Worm (Caenorhabditis elegans) whole organism, L4/young adult: ENCODE data around the gene K03B4.6.

Source experiments
- W03F9.2 ChIP-seq: fragments of 150-350 bp; optimal IDR thresholded peaks from 2 replicates; lab custom pipeline; 2014; ENCODE audit warnings: missing biosample characterization, missing genetic modification characterization
- dao-5 ChIP-seq: sonication (generic microtip); optimal IDR thresholded peaks from 2 replicates; lab custom pipeline; 2016; ENCODE audit warnings: missing genotype, missing genetic modification characterization, moderate library complexity, missing compliant biosample characterization
- him-1 ChIP-seq: sonication (generic microtip); optimal IDR thresholded peaks from 2 replicates; lab custom pipeline; 2016; ENCODE audit warnings: missing genotype, missing genetic modification reagents, missing genetic modification characterization, missing compliant biosample characterization

K03B4.6 gene

ce11 chrV:4687944-4688505 lies 12.0 kb upstream of the K03B4.6 start, which contains the start of gene K03B4.2:
TSS of gene K03B4.2 (plus strand) at chrV:4687994.
- no peak for TF ChIP-seq him-1 (tag; lab: Kevin White, UChicago)

ce11 chrV:4686680-4687470 lies 10.9 kb upstream of the K03B4.6 start, which contains the start of gene taf-10:
TSS of gene taf-10 (plus strand) at chrV:4687103.
- TF ChIP-seq dao-5 (tag; lab: Kevin White, UChicago) (no peak), him-1 (tag; lab: Kevin White, UChicago) (no peak), W03F9.2 (tag; lab: Kevin White, UChicago) (peak; percentile 54)

- no peak for TF ChIP-seq dao-5 (tag; lab: Kevin White, UChicago)
- no peak for TF ChIP-seq him-1 (tag; lab: Kevin White, UChicago)
- TF ChIP-seq W03F9.2 (tag; lab: Kevin White, UChicago): no peak
These were observed 8.1 kb upstream of the K03B4.6 start for ce11 chrV:4684137-4684536.

DNA sequence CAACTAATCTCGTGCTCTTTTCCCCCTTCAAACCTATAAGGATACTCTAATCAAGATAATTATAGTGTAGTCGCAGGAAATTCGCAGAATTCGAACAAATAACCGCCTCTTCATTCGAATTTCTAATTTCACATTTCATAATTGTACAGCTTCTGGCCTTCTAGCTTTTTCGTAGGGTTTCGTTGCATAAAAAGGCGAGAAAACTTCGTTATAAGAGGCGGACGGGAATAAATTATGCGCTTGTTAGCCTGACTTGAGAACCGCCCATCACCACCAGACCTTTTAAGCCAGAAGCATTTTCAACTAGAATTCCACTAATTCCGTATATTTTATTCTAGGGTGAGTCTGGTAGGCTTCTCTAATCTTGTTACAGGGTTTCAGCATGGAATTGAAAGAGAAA lies 5.7 kb upstream of the K03B4.6 start, which contains the start of gene K03B4.4:
Gene K03B4.4 (plus strand): TSS at position 301 of the 400 bp plus-strand sequence.
- TF ChIP-seq dao-5 (tag; lab: Kevin White, UChicago) (no peak), W03F9.2 (tag; lab: Kevin White, UChicago) (no peak), him-1 (tag; lab: Kevin White, UChicago) (no peak)

DNA sequence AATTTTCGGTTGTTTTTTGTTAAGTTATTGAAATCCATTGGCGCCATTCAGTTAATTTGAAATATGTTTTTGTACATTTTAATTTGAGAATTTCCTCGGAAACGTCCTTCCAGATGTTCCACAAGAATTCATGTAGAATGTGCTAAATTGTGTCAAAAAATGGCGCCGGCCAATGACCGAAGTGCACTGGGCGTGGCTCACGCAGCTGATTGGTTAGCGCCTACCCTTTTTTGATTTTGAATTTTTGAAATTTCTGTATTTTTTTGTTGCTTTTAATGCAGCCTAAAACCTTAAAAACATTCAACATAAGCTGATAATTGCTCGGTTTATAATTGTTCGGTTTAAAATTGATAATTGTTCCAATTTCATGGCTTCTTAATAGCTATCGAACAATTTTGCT lies 820 bp upstream of the K03B4.6 start:
- TF ChIP-seq W03F9.2 (tag; lab: Kevin White, UChicago) (no peak), him-1 (tag; lab: Kevin White, UChicago) (no peak)

ce11 chrV:4674506-4674905 lies 1.5 kb downstream of the K03B4.6 start, which contains the start of gene K03B4.8:
TSS of gene K03B4.8 (minus strand) at chrV:4674606.
- TF ChIP-seq him-1 (tag; lab: Kevin White, UChicago) (no peak), W03F9.2 (tag; lab: Kevin White, UChicago) (no peak), dao-5 (tag; lab: Kevin White, UChicago) (no peak)

DNA sequence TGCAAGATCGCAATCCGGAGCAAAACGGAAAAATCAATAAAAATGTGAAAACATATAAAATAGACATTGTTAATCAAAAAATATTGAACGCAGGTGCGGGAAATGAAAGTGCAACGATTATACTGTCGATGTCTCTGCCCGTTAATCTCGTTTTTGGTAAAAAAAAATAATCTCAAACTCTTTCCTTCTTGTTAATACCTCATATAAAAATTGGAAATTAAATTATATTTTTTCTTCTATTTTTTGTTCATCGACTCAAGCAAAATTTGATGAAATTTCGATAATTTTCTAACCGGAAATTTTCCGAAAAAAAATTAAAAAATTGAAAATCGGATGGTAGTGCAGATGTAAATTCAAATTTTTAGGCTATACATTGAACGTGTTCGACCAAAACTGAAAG lies 3.5 kb downstream of the K03B4.6 start, which contains the start of gene K03B4.9:
Gene K03B4.9 (minus strand): TSS at position 101 of the 400 bp plus-strand sequence.
- no peak for TF ChIP-seq W03F9.2 (tag; lab: Kevin White, UChicago)
- TF ChIP-seq him-1 (tag; lab: Kevin White, UChicago): no peak
- TF ChIP-seq dao-5 (tag; lab: Kevin White, UChicago): no peak

- TF ChIP-seq W03F9.2 (tag; lab: Kevin White, UChicago) (no peak), him-1 (tag; lab: Kevin White, UChicago) (no peak), dao-5 (tag; lab: Kevin White, UChicago) (no peak)
These were observed 7.4 kb downstream of the K03B4.6 start, which contains the start of gene srx-77 for ce11 chrV:4668636-4669035. TSS of gene srx-77 (minus strand) at chrV:4668736.

- TF ChIP-seq dao-5 (tag; lab: Kevin White, UChicago): no peak
These were observed 8.9 kb downstream of the K03B4.6 start for ce11 chrV:4667062-4667461.

DNA sequence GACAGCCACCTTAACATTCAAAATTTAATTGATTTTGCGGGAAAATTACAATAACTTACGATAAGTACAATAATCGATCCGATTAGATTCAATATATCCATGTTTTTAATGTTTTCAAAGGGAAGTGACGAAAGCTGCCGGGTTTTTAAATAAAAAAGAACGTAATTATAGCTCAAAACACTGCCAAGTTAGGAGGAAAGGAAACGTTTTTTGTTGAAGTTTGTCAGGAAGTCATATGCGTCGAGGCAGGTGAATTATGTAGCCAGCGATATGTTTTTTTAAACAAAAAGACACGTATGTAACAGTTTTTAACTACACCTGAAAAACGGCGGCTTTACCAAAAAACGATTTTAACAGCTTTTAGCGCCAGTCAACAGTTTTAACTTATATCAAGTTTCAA lies 10.3 kb downstream of the K03B4.6 start, which contains the start of gene srx-73:
Gene srx-73 (minus strand): TSS at position 101 of the 400 bp plus-strand sequence.
- TF ChIP-seq dao-5 (tag; lab: Kevin White, UChicago) (no peak), W03F9.2 (tag; lab: Kevin White, UChicago) (no peak), him-1 (tag; lab: Kevin White, UChicago) (no peak)

ce11 chrV:4662400-4662799 lies 13.6 kb downstream of the K03B4.6 start, which contains the start of gene srx-74:
TSS of gene srx-74 (minus strand) at chrV:4662500.
- TF ChIP-seq dao-5 (tag; lab: Kevin White, UChicago): no peak
- no peak for TF ChIP-seq W03F9.2 (tag; lab: Kevin White, UChicago)
- no peak for TF ChIP-seq him-1 (tag; lab: Kevin White, UChicago)

DNA sequence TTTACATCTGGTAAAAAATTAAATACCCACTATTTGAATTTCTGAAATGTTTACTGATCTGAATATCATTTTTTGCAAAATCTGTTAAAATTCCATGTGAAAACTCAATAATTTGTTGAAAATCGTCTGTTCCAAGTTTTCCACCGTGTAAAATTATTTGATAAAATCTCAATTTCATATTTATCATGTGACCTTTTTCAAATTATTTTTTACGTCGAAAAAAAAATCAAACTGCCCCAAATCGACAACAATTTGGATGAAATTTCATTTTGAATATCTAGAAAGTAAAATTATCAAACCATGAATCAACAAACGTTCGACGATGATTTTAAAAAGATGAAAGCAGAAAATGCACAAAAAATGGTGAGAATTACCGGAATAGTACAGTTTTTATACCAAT lies 20.8 kb downstream of the K03B4.6 start, which contains the start of gene F41F3.9:
Gene F41F3.9 (plus strand): TSS at position 301 of the 400 bp plus-strand sequence.
- TF ChIP-seq him-1 (tag; lab: Kevin White, UChicago): no peak

DNA sequence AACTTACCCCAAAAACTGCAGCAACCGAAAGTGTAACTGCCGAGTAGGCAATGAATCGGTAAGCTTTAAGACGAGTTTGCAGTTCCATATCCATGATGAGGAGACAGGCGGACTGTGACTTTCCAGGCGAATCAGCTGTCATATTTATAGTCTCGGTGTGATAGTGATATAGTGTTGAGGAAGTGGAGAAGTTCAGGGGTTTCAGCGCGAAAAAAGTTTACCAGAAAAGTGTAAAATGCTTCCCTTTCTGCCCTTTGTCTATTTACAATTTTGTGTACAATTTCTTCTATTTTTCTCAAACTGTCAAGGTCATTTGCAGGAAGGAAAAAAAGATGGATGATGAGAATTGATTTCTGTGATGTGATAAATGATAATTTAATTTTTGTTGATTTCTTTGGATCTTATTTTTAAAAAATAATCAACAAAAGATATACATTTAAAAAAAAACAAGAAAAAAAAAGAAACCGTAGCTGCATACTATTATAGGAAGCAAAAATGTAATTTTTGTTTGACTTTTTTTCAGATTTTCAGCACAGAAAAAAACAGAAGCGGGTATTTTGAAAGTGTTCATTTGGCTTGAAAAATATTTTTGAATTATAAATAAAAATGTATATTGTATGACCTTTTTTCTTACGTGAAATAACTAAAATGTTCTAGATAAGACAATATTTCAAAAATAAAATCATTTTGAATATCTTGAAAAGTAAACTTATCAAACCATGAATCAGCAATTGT lies 22.0 kb downstream of the K03B4.6 start, which contains the start of the genes col-139 and F41F3.1:
Gene col-139 (minus strand): TSS at position 101 of the 735 bp plus-strand sequence.
Gene F41F3.1 (plus strand): TSS at position 685 of the 735 bp plus-strand sequence.
- no peak for TF ChIP-seq him-1 (tag; lab: Kevin White, UChicago)
- no peak for TF ChIP-seq W03F9.2 (tag; lab: Kevin White, UChicago)
- no peak for TF ChIP-seq dao-5 (tag; lab: Kevin White, UChicago)
